Fruit fly (Drosophila melanogaster) whole organism, embryonic: ENCODE results near the gene CG34429.
A peak's percentile ranks its signal among the peaks of the same experiment; 100 is the strongest.

Experiments
- Blimp-1 ChIP-seq: fragments of 200-800 bp; sonication (Bioruptor generic); optimal IDR thresholded peaks from 3 replicates; lab custom pipeline; 2018; ENCODE audit warnings: missing biosample characterization, missing genetic modification characterization, mild to moderate bottlenecking, moderate library complexity, missing genetic modification reagents
- CG10431 ChIP-seq: fragments of 200-800 bp; sonication (Bioruptor generic); optimal IDR thresholded peaks from 3 replicates; lab custom pipeline; 2018; ENCODE audit warnings: missing biosample characterization, mild to moderate bottlenecking, missing genetic modification characterization
- CG11696 ChIP-seq: fragments of 200-800 bp; sonication (Bioruptor generic); IDR thresholded peaks from 2 replicates; pipeline ENCODE4 v1.3.6; 2022; ENCODE audit warnings: missing biosample characterization, missing genetic modification characterization
- CG12236 ChIP-seq: fragments of 200-800 bp; sonication (Bioruptor generic); optimal IDR thresholded peaks from 2 replicates; lab custom pipeline; 2016; ENCODE audit warnings: missing biosample characterization, missing genetic modification characterization
- CG1233 ChIP-seq: fragments of 200-800 bp; sonication (Bioruptor generic); optimal IDR thresholded peaks from 4 replicates; lab custom pipeline; 2018; ENCODE audit warnings: missing biosample characterization, mild to moderate bottlenecking, missing genetic modification characterization
- CG15479 ChIP-seq: fragments of 200-800 bp; sonication (Bioruptor generic); optimal IDR thresholded peaks from 3 replicates; lab custom pipeline; 2019; ENCODE audit warnings: missing biosample characterization, mild to moderate bottlenecking, missing genetic modification characterization, moderate library complexity
- CG2129 ChIP-seq: fragments of 200-800 bp; sonication (Bioruptor generic); IDR thresholded peaks from 2 replicates; pipeline ENCODE4 v1.3.6; 2022; ENCODE audit warnings: missing biosample characterization, missing genetic modification characterization; ENCODE audit not compliant: partially characterized antibody
- CG32772 ChIP-seq: fragments of 200-800 bp; sonication (Bioruptor generic); IDR thresholded peaks from 2 replicates; pipeline ENCODE4 v1.3.6; 2022; ENCODE audit warnings: missing biosample characterization, missing genetic modification characterization
- CG3847 ChIP-seq: fragments of 200-800 bp; sonication (Bioruptor generic); IDR thresholded peaks from 2 replicates; pipeline ENCODE4 v1.3.6; 2022; ENCODE audit warnings: missing biosample characterization, missing genetic modification characterization
- CG42726 ChIP-seq: fragments of 200-800 bp; sonication (Bioruptor generic); IDR thresholded peaks from 2 replicates; pipeline ENCODE4 v1.3.6; 2022; ENCODE audit warnings: missing biosample characterization, missing genetic modification characterization; ENCODE audit not compliant: partially characterized antibody
- CG7271 ChIP-seq: fragments of 200-800 bp; sonication (Bioruptor generic); optimal IDR thresholded peaks from 2 replicates; lab custom pipeline; 2018; ENCODE audit warnings: missing biosample characterization, mild to moderate bottlenecking, missing genetic modification characterization, moderate library complexity
- CG8359 ChIP-seq: fragments of 200-800 bp; sonication (Bioruptor generic); optimal IDR thresholded peaks from 2 replicates; lab custom pipeline; 2017; ENCODE audit warnings: missing biosample characterization, mild to moderate bottlenecking, missing genetic modification characterization, borderline replicate concordance
- Dbx ChIP-seq: fragments of 200-800 bp; sonication (Bioruptor generic); IDR thresholded peaks from 3 replicates; pipeline ENCODE4 v1.3.6; 2022; ENCODE audit warnings: missing biosample characterization, missing genetic modification characterization
- Ets65A ChIP-seq: fragments of 200-800 bp; sonication (Bioruptor generic); peaks from one replicate; lab custom pipeline; 2016; ENCODE audit warnings: missing biosample characterization, missing genetic modification characterization
- HHEX ChIP-seq: fragments of 200-800 bp; sonication (Bioruptor generic); optimal IDR thresholded peaks from 3 replicates; lab custom pipeline; 2017; ENCODE audit warnings: missing biosample characterization, mild to moderate bottlenecking, missing genetic modification characterization, missing genetic modification reagents
- HLH3B ChIP-seq: fragments of 200-800 bp; sonication (Bioruptor generic); IDR thresholded peaks from 2 replicates; pipeline ENCODE4 v1.3.6; 2022; ENCODE audit warnings: missing biosample characterization, missing genetic modification characterization
- Hand ChIP-seq: fragments of 200-800 bp; sonication (Bioruptor generic); optimal IDR thresholded peaks from 2 replicates; lab custom pipeline; 2017; ENCODE audit warnings: mild to moderate bottlenecking, missing biosample characterization, missing genetic modification reagents, missing genetic modification characterization
- Hr39 ChIP-seq: fragments of >200 bp; optimal IDR thresholded peaks from 2 replicates; lab custom pipeline; 2017
- MESR4 ChIP-seq: fragments of 200-800 bp; sonication (Bioruptor generic); optimal IDR thresholded peaks from 2 replicates; lab custom pipeline; 2018; ENCODE audit warnings: missing biosample characterization, mild to moderate bottlenecking, missing genetic modification characterization, moderate library complexity
- Neu2 ChIP-seq: fragments of 200-800 bp; sonication (Bioruptor generic); optimal IDR thresholded peaks from 3 replicates; lab custom pipeline; 2016; ENCODE audit warnings: missing biosample characterization, missing genetic modification characterization, borderline replicate concordance
- Nf-YB ChIP-seq: fragments of 200-800 bp; sonication (Bioruptor generic); optimal IDR thresholded peaks from 3 replicates; lab custom pipeline; 2019; ENCODE audit warnings: missing biosample characterization, mild to moderate bottlenecking, missing genetic modification characterization, moderate library complexity
- Sox100B ChIP-seq: fragments of 200-800 bp; sonication (Bioruptor generic); optimal IDR thresholded peaks from 3 replicates; lab custom pipeline; 2018; ENCODE audit warnings: missing biosample characterization, mild to moderate bottlenecking, missing genetic modification characterization
- Taf1 ChIP-seq: fragments of 200-800 bp; sonication (Bioruptor generic); IDR thresholded peaks from 2 replicates; pipeline ENCODE4 v1.3.6; 2022; ENCODE audit warnings: missing biosample characterization, missing genetic modification characterization
- abd-A ChIP-seq: fragments of 200-800 bp; sonication (Bioruptor generic); optimal IDR thresholded peaks from 3 replicates; lab custom pipeline; 2019; ENCODE audit warnings: missing biosample characterization, mild to moderate bottlenecking, missing genetic modification characterization, moderate library complexity
- bbx ChIP-seq: fragments of 200-800 bp; sonication (Bioruptor generic); IDR thresholded peaks from 2 replicates; pipeline ENCODE4 v1.3.6; 2022; ENCODE audit warnings: missing biosample characterization, missing genetic modification characterization; ENCODE audit not compliant: partially characterized antibody
- crp ChIP-seq, 2 experiments: fragments of 200-800 bp; sonication (Bioruptor generic); optimal IDR thresholded peaks; 2 replicates in 1 of 2; 3 replicates in 1 of 2; lab custom pipeline; 2017; ENCODE audit warnings: missing biosample characterization in 2 of 2, missing genetic modification characterization in 2 of 2, mild to moderate bottlenecking in 1 of 2, moderate library complexity in 1 of 2
- dan ChIP-seq: fragments of 200-800 bp; sonication (Bioruptor generic); IDR thresholded peaks from 2 replicates; pipeline ENCODE4 v1.3.6; 2022; ENCODE audit warnings: missing biosample characterization, missing genetic modification characterization
- dimm ChIP-seq: fragments of 200-800 bp; sonication (Bioruptor generic); IDR thresholded peaks from 2 replicates; pipeline ENCODE4 v1.3.6; 2022; ENCODE audit warnings: missing biosample characterization, missing genetic modification characterization
- dpn ChIP-seq, 2 experiments: fragments of 200-800 bp; sonication (Bioruptor generic); optimal IDR thresholded peaks; 3 replicates each; lab custom pipeline; 2016; ENCODE audit warnings: missing biosample characterization in 2 of 2, missing genetic modification characterization in 2 of 2
- en ChIP-seq: fragments of 200-800 bp; sonication (Bioruptor generic); optimal IDR thresholded peaks from 2 replicates; lab custom pipeline; 2016; ENCODE audit warnings: missing biosample characterization, missing genetic modification characterization
- ewg ChIP-seq: fragments of 200-800 bp; sonication (Bioruptor generic); optimal IDR thresholded peaks from 3 replicates; lab custom pipeline; 2017; ENCODE audit warnings: mild to moderate bottlenecking, missing biosample characterization, missing genetic modification reagents, missing genetic modification characterization
- ftz-f1 ChIP-seq: fragments of 200-800 bp; sonication (Bioruptor generic); optimal IDR thresholded peaks from 2 replicates; lab custom pipeline; 2016; ENCODE audit warnings: missing biosample characterization, missing genetic modification characterization
- gsb-n ChIP-seq: fragments of 200-800 bp; sonication (Bioruptor generic); optimal IDR thresholded peaks from 3 replicates; lab custom pipeline; 2018; ENCODE audit warnings: missing biosample characterization, mild to moderate bottlenecking, missing genetic modification characterization
- gt ChIP-seq: fragments of 200-800 bp; sonication (Bioruptor generic); IDR thresholded peaks from 2 replicates; pipeline ENCODE4 v1.3.6; 2022; ENCODE audit warnings: missing biosample characterization, missing genetic modification characterization
- inv ChIP-seq: fragments of 200-800 bp; sonication (Bioruptor generic); IDR thresholded peaks from 2 replicates; pipeline ENCODE4 v1.3.6; 2022; ENCODE audit warnings: missing biosample characterization, missing genetic modification characterization; ENCODE audit not compliant: partially characterized antibody
- jumu ChIP-seq: fragments of 200-800 bp; sonication (Bioruptor generic); optimal IDR thresholded peaks from 3 replicates; lab custom pipeline; 2016; ENCODE audit warnings: missing biosample characterization, missing genetic modification characterization
- kay ChIP-seq: fragments of 200-800 bp; sonication (Bioruptor generic); optimal IDR thresholded peaks from 2 replicates; lab custom pipeline; 2016; ENCODE audit warnings: missing biosample characterization, missing genetic modification characterization
- mirr ChIP-seq: fragments of 200-800 bp; sonication (Bioruptor generic); optimal IDR thresholded peaks from 3 replicates; lab custom pipeline; 2018; ENCODE audit warnings: missing biosample characterization, mild to moderate bottlenecking, missing genetic modification characterization
- nom ChIP-seq: fragments of 200-800 bp; sonication (Bioruptor generic); optimal IDR thresholded peaks from 2 replicates; lab custom pipeline; 2017; ENCODE audit warnings: missing biosample characterization, missing genetic modification characterization, mild to moderate bottlenecking, moderate library complexity, missing genetic modification reagents
- pita ChIP-seq: fragments of 200-800 bp; sonication (Bioruptor generic); optimal IDR thresholded peaks from 2 replicates; lab custom pipeline; 2017; ENCODE audit warnings: missing biosample characterization, mild to moderate bottlenecking, missing genetic modification characterization
- sisA ChIP-seq: fragments of 200-800 bp; sonication (Bioruptor generic); IDR thresholded peaks from 2 replicates; pipeline ENCODE4 v1.3.6; 2022; ENCODE audit warnings: missing biosample characterization, missing genetic modification characterization
- sr ChIP-seq: fragments of 200-800 bp; sonication (Bioruptor generic); IDR thresholded peaks from 3 replicates; pipeline ENCODE4 v1.3.6; 2022; ENCODE audit warnings: missing biosample characterization, missing genetic modification characterization
- tap ChIP-seq: fragments of 200-800 bp; optimal IDR thresholded peaks from 3 replicates; lab custom pipeline; 2019; ENCODE audit warnings: missing biosample characterization, mild to moderate bottlenecking, missing genetic modification characterization, moderate library complexity
- tgo ChIP-seq: fragments of 200-800 bp; sonication (Bioruptor generic); IDR thresholded peaks from 3 replicates; pipeline ENCODE4 v1.3.6; 2022; ENCODE audit warnings: missing biosample characterization, missing genetic modification characterization
- tin ChIP-seq: fragments of 200-800 bp; sonication (Bioruptor generic); optimal IDR thresholded peaks from 3 replicates; lab custom pipeline; 2016; ENCODE audit warnings: missing biosample characterization, missing genetic modification characterization
- trh ChIP-seq: fragments of 200-800 bp; sonication (Bioruptor generic); optimal IDR thresholded peaks from 2 replicates; lab custom pipeline; 2016; ENCODE audit warnings: missing biosample characterization, missing genetic modification characterization
- vfl ChIP-seq: fragments of 200-800 bp; sonication (Bioruptor generic); optimal IDR thresholded peaks from 2 replicates; lab custom pipeline; 2016; ENCODE audit warnings: missing biosample characterization, missing genetic modification characterization
- wek ChIP-seq: fragments of 200-800 bp; sonication (Bioruptor generic); optimal IDR thresholded peaks from 3 replicates; lab custom pipeline; 2018; ENCODE audit warnings: missing biosample characterization, mild to moderate bottlenecking, missing genetic modification characterization, moderate library complexity
- zen2 ChIP-seq: fragments of 200-800 bp; sonication (Bioruptor generic); IDR thresholded peaks from 3 replicates; pipeline ENCODE4 v1.3.6; 2022; ENCODE audit warnings: missing biosample characterization, missing genetic modification characterization; ENCODE audit not compliant: partially characterized antibody

CG34429 gene

DNA sequence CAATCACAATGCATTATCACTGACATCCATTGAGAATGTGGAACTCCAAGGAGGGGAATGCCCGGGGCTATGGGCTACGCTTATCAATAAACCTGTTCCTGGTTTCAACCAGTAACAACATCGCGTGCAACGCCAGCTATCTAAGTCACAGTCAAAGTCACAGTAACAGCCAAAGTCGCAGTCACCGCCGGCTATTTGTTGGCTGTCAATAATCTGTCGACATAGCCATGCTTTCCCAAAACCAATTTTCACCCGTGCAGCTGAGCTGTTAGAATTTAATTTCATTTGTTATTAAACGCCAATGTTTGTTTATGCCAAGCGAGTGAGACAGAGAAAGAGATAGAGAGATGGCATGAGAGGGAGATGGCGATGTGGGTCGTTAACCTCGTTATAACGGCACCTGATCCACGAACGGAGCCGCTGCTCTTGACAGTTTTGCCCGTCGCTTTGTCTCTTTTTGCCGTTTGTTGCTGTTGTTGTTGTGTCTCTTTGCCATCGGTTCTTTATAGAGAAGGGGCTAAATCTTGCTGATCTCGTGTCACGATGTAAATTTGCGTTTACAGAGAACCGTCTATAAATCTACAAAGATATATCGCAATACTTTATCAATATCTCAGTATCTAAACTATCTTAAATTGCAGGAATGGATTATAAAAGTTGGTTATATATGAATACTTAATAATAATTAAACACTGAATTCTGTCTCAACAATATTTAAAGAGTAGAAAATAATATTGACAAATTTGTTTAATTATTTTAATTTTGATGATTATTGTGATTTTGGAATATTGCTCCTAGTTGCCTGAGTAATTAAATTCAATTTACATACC, 30.5 kb upstream of the CG34429 start (continued):
- TF ChIP-seq Nf-YB (GFP tag; lab: Kevin White, UChicago) (peak; percentile 13), CG8359 (GFP tag; lab: Kevin White, UChicago) (no peak), zen2 (GFP tag; lab: Robert Waterston, UW) (0 out of 3 replicates have a peak, but pooled peaks have one; percentile 18), CG10431 (GFP tag; lab: Kevin White, UChicago) (peak; percentile 33), CG32772 (GFP tag; lab: Robert Waterston, UW) (no peak), dan (GFP tag; lab: Robert Waterston, UW) (no peak), Ets65A (no peak), CG2129 (GFP tag; lab: Robert Waterston, UW) (no peak; the same call in 1 of the 2 replicates), sisA (GFP tag; lab: Robert Waterston, UW) (no peak), bbx (GFP tag; lab: Robert Waterston, UW) (0 out of 2 replicates have a peak, but pooled peaks have one; percentile 26), jumu (GFP tag; lab: Kevin White, UChicago) (no peak), Taf1 (no peak), tin (GFP tag; lab: Kevin White, UChicago) (no peak), CG42726 (no peak), tgo (GFP tag; lab: Robert Waterston, UW) (no peak), CG12236 (no peak), ftz-f1 (GFP tag; lab: Kevin White, UChicago) (no peak), dpn (GFP tag; optimal IDR thresholded peaks at IDR 0.05; lab: Kevin White, UChicago) (no peak), ewg (GFP tag; lab: Kevin White, UChicago) (no peak), gsb-n (peak; percentile 68), MESR4 (GFP tag; lab: Kevin White, UChicago) (no peak), wek (GFP tag; lab: Kevin White, UChicago) (peak; percentile 36), CG7271 (tag; lab: Kevin White, UChicago) (no peak), sr (GFP tag; lab: Robert Waterston, UW) (no peak), kay (GFP tag; lab: Kevin White, UChicago) (no peak), dimm (GFP tag; lab: Robert Waterston, UW) (no peak), nom (no peak), en (GFP tag; lab: Kevin White, UChicago) (no peak), abd-A (tag; lab: Kevin White, UChicago) (peak; percentile 80), Hand (GFP tag; lab: Kevin White, UChicago) (no peak), Sox100B (GFP tag; lab: Kevin White, UChicago) (peak; percentile 18), Blimp-1 (GFP tag; lab: Kevin White, UChicago) (peak; percentile 62), CG15479 (no peak), CG3847 (GFP tag; lab: Robert Waterston, UW) (no peak), mirr (GFP tag; lab: Kevin White, UChicago) (no peak), HLH3B (GFP tag; lab: Robert Waterston, UW) (no peak), vfl (no peak), trh (GFP tag; lab: Kevin White, UChicago) (no peak), inv (GFP tag; lab: Robert Waterston, UW) (no peak), crp (GFP tag; optimal IDR thresholded peaks at IDR 0.05; lab: Kevin White, UChicago) (no peak), gt (GFP tag; lab: Robert Waterston, UW) (no peak), pita (GFP tag; lab: Kevin White, UChicago) (no peak), Dbx (GFP tag; lab: Robert Waterston, UW) (no peak), Neu2 (GFP tag; lab: Kevin White, UChicago) (no peak), HHEX (no peak), tap (tag; lab: Kevin White, UChicago) (no peak), Hr39 (lab: Kevin White, UChicago) (no peak), CG11696 (GFP tag; lab: Robert Waterston, UW) (no peak), CG1233 (GFP tag; lab: Kevin White, UChicago) (no peak)
